Worm (Caenorhabditis elegans) whole organism, L4 larva: ENCODE data around the gene tofu-1.
A peak's percentile ranks its signal among the peaks of the same experiment; 100 is the strongest.

ENCODE experiments used
- D1046.2 ChIP-seq: fragments of 200-800 bp; sonication (Bioruptor generic); IDR thresholded peaks from 2 replicates; pipeline ENCODE4 v1.3.6; 2022; ENCODE audit warnings: missing genetic modification characterization, missing compliant biosample characterization
- F10B5.3 ChIP-seq: sonication (generic microtip); optimal IDR thresholded peaks from 2 replicates; lab custom pipeline; 2016; ENCODE audit warnings: mild to moderate bottlenecking, missing genetic modification characterization, missing compliant biosample characterization
- R02D3.7 ChIP-seq: fragments of 150-350 bp; sonication (generic microtip); optimal IDR thresholded peaks from 3 replicates; lab custom pipeline; 2014; ENCODE audit warnings: missing biosample characterization, missing genetic modification characterization
- T20F7.1 ChIP-seq: fragments of 200-800 bp; sonication (Bioruptor generic); optimal IDR thresholded peaks from 2 replicates; lab custom pipeline; 2018; ENCODE audit warnings: mild to moderate bottlenecking, missing genetic modification characterization, missing compliant biosample characterization
- ZK337.2 ChIP-seq: fragments of 200-800 bp; sonication (Bioruptor generic); IDR thresholded peaks from 2 replicates; pipeline ENCODE4 v1.3.6; 2022; ENCODE audit warnings: missing genetic modification reagents, missing genetic modification characterization, missing compliant biosample characterization
- aha-1 ChIP-seq: fragments of 150-350 bp; peaks from one replicate; lab custom pipeline; 2014; ENCODE audit warnings: missing biosample characterization, missing genetic modification characterization
- ama-1 ChIP-seq: fragments of 150-350 bp; optimal IDR thresholded peaks from 2 replicates; lab custom pipeline; 2014; ENCODE audit warnings: inconsistent platforms, mixed read lengths
- ceh-20 ChIP-seq: fragments of 200-800 bp; sonication (Bioruptor generic); IDR thresholded peaks from 2 replicates; pipeline ENCODE4 v1.3.6; 2022; ENCODE audit warnings: missing genetic modification reagents, missing genetic modification characterization, missing compliant biosample characterization
- ceh-28 ChIP-seq: fragments of 150-350 bp; optimal IDR thresholded peaks from 2 replicates; lab custom pipeline; 2014; ENCODE audit warnings: missing biosample characterization, missing genetic modification reagents, missing genetic modification characterization
- ceh-44 ChIP-seq: fragments of 200-800 bp; sonication (Bioruptor generic); IDR thresholded peaks from 2 replicates; pipeline ENCODE4 v1.3.6; 2022; ENCODE audit warnings: missing genetic modification reagents, missing genetic modification characterization, missing compliant biosample characterization
- cey-2 ChIP-seq: sonication (generic microtip); optimal IDR thresholded peaks from 3 replicates; lab custom pipeline; 2017; ENCODE audit warnings: missing genetic modification characterization, mild to moderate bottlenecking, missing compliant biosample characterization, antibody characterized with exemption, borderline replicate concordance; ENCODE audit not compliant: insufficient read depth
- dmd-6 ChIP-seq: fragments of 200-800 bp; sonication (Bioruptor generic); IDR thresholded peaks from 2 replicates; pipeline ENCODE4 v1.3.6; 2022; ENCODE audit warnings: missing genetic modification reagents, missing genetic modification characterization, missing compliant biosample characterization
- dpl-1 ChIP-seq: fragments of 150-350 bp; optimal IDR thresholded peaks from 2 replicates; lab custom pipeline; 2014; ENCODE audit warnings: missing biosample characterization, missing genetic modification reagents, missing genetic modification characterization
- dve-1 ChIP-seq: sonication (generic microtip); optimal IDR thresholded peaks from 2 replicates; lab custom pipeline; 2017; ENCODE audit warnings: antibody characterized with exemption, mild to moderate bottlenecking, missing genetic modification characterization, missing compliant biosample characterization; ENCODE audit not compliant: insufficient read depth
- egl-27 ChIP-seq: sonication (generic microtip); optimal IDR thresholded peaks from 3 replicates; lab custom pipeline; 2017; ENCODE audit warnings: missing biosample characterization, missing genetic modification reagents, missing genetic modification characterization
- hif-1 ChIP-seq, 2 experiments: sonication (generic microtip); optimal IDR thresholded peaks; 2 replicates each; lab custom pipeline; 2016 to 2017; ENCODE audit warnings: missing compliant biosample characterization in 2 of 2, missing genetic modification characterization in 2 of 2, missing genetic modification reagents in 2 of 2, missing genotype in 2 of 2, mild to moderate bottlenecking in 1 of 2
- hlh-11 ChIP-seq: fragments of 200-800 bp; sonication (Bioruptor generic); optimal IDR thresholded peaks from 2 replicates; lab custom pipeline; 2018; ENCODE audit warnings: mild to moderate bottlenecking, missing genetic modification characterization, missing compliant biosample characterization
- hlh-30 ChIP-seq: sonication (generic microtip); optimal IDR thresholded peaks from 2 replicates; lab custom pipeline; 2017; ENCODE audit warnings: antibody characterized with exemption, mild to moderate bottlenecking, missing genetic modification characterization, missing compliant biosample characterization; ENCODE audit not compliant: insufficient read depth
- lin-13 ChIP-seq: fragments of 150-350 bp; optimal IDR thresholded peaks from 2 replicates; lab custom pipeline; 2014; ENCODE audit warnings: missing biosample characterization, missing genetic modification reagents, missing genetic modification characterization
- lin-29 ChIP-seq: fragments of 200-800 bp; sonication (Bioruptor generic); IDR thresholded peaks from 2 replicates; pipeline ENCODE4 v1.3.6; 2022; ENCODE audit warnings: missing genetic modification reagents, missing genetic modification characterization, missing compliant biosample characterization
- lin-38 ChIP-seq: fragments of 200-800 bp; sonication (Bioruptor generic); IDR thresholded peaks from 2 replicates; pipeline ENCODE4 v1.3.6; 2022; ENCODE audit warnings: missing genetic modification reagents, missing genetic modification characterization, missing compliant biosample characterization
- lin-39 ChIP-seq: fragments of 150-350 bp; optimal IDR thresholded peaks from 2 replicates; lab custom pipeline; 2014; ENCODE audit warnings: missing biosample characterization, missing genetic modification reagents, missing genetic modification characterization
- mdl-1 ChIP-seq, 2 experiments: fragments of 150-350 bp in 1 of 2; sonication (generic microtip) in 1 of 2; optimal IDR thresholded peaks; 2 replicates each; lab custom pipeline; 2014 to 2017; ENCODE audit warnings: missing biosample characterization in 2 of 2, missing genetic modification characterization in 2 of 2
- mdt-29 ChIP-seq: fragments of 200-800 bp; sonication (Bioruptor generic); IDR thresholded peaks from 2 replicates; pipeline ENCODE4 v1.3.6; 2022; ENCODE audit warnings: missing genetic modification reagents, missing genetic modification characterization, missing compliant biosample characterization
- mep-1 ChIP-seq: fragments of 150-350 bp; sonication (generic microtip); optimal IDR thresholded peaks from 3 replicates; lab custom pipeline; 2014; ENCODE audit warnings: missing biosample characterization, missing genetic modification characterization
- mxl-2 ChIP-seq: fragments of 200-800 bp; sonication (Bioruptor generic); conservative IDR thresholded peaks from 2 replicates; pipeline ENCODE4 v1.3.6; 2022; ENCODE audit warnings: missing genetic modification reagents, missing genetic modification characterization, missing compliant biosample characterization
- mxl-3 ChIP-seq: fragments of 200-800 bp; sonication (Bioruptor generic); optimal IDR thresholded peaks from 2 replicates; lab custom pipeline; 2018; ENCODE audit warnings: mild to moderate bottlenecking, missing genetic modification characterization, missing compliant biosample characterization
- nhr-102 ChIP-seq: sonication (generic microtip); optimal IDR thresholded peaks from 2 replicates; lab custom pipeline; 2016; ENCODE audit warnings: mild to moderate bottlenecking, missing genetic modification characterization, moderate library complexity, missing compliant biosample characterization
- nhr-28 ChIP-seq: fragments of 150-350 bp; optimal IDR thresholded peaks from 2 replicates; lab custom pipeline; 2014; ENCODE audit warnings: missing biosample characterization, missing genetic modification characterization
- nhr-48 ChIP-seq: sonication (generic microtip); optimal IDR thresholded peaks from 2 replicates; lab custom pipeline; 2016; ENCODE audit warnings: mild to moderate bottlenecking, missing genetic modification characterization, missing compliant biosample characterization
- nhr-77 ChIP-seq: fragments of 150-350 bp; optimal IDR thresholded peaks from 2 replicates; lab custom pipeline; 2014; ENCODE audit warnings: missing biosample characterization, missing genetic modification characterization
- pha-4 ChIP-seq, 2 experiments: fragments of 150-350 bp in 1 of 2; fragments of 200-800 bp in 1 of 2; sonication (Bioruptor generic) in 1 of 2; IDR thresholded peaks in 1 of 2; optimal IDR thresholded peaks in 1 of 2; 2 replicates each; pipeline versions ENCODE4 v1.3.6 to Lab custom; 2014 to 2022; ENCODE audit warnings: missing genetic modification characterization in 2 of 2, missing genetic modification reagents in 2 of 2, missing biosample characterization in 1 of 2, missing compliant biosample characterization in 1 of 2
- pqm-1 ChIP-seq: sonication (generic microtip); optimal IDR thresholded peaks from 2 replicates; lab custom pipeline; 2017; ENCODE audit warnings: missing biosample characterization, missing genetic modification characterization
- saeg-2 ChIP-seq: fragments of 200-800 bp; sonication (Bioruptor generic); IDR thresholded peaks from 2 replicates; pipeline ENCODE4 v1.3.6; 2022; ENCODE audit warnings: missing genetic modification reagents, missing genetic modification characterization, missing compliant biosample characterization
- set-16 ChIP-seq: fragments of 200-800 bp; sonication (Bioruptor generic); IDR thresholded peaks from 2 replicates; pipeline ENCODE4 v1.3.6; 2022; ENCODE audit warnings: missing genetic modification reagents, missing genetic modification characterization, missing compliant biosample characterization
- skn-1 ChIP-seq: fragments of 150-350 bp; optimal IDR thresholded peaks from 2 replicates; lab custom pipeline; 2014; ENCODE audit warnings: missing biosample characterization, missing genetic modification characterization
- snpc-1.2 ChIP-seq: fragments of 200-800 bp; sonication (Bioruptor generic); IDR thresholded peaks from 2 replicates; pipeline ENCODE4 v1.3.6; 2022; ENCODE audit warnings: missing genetic modification reagents, missing genetic modification characterization, missing compliant biosample characterization
- snpc-4 ChIP-seq: fragments of 150-350 bp; optimal IDR thresholded peaks from 2 replicates; lab custom pipeline; 2014; ENCODE audit warnings: missing biosample characterization, missing genetic modification characterization
- tag-97 ChIP-seq: fragments of 200-800 bp; sonication (Bioruptor generic); IDR thresholded peaks from 2 replicates; pipeline ENCODE4 v1.3.6; 2022; ENCODE audit warnings: missing genetic modification characterization, missing compliant biosample characterization
- tra-1 ChIP-seq: fragments of 200-800 bp; sonication (Bioruptor generic); IDR thresholded peaks from 2 replicates; pipeline ENCODE4 v1.3.6; 2022; ENCODE audit warnings: missing genetic modification reagents, missing genetic modification characterization, missing compliant biosample characterization
- unc-130 ChIP-seq: sonication (generic microtip); optimal IDR thresholded peaks from 2 replicates; lab custom pipeline; 2016; ENCODE audit warnings: missing genetic modification reagents, missing genetic modification characterization, missing compliant biosample characterization
- unc-39 ChIP-seq: sonication (generic microtip); optimal IDR thresholded peaks from 2 replicates; lab custom pipeline; 2017; ENCODE audit warnings: missing biosample characterization, missing genetic modification characterization
- unc-62 ChIP-seq, 3 experiments: fragments of 150-350 bp in 1 of 3; sonication (generic microtip); optimal IDR thresholded peaks in 2 of 3; peaks in 1 of 3; 1 replicate in 1 of 3; 2 replicates in 2 of 3; lab custom pipeline; 2014 to 2017; ENCODE audit warnings: missing biosample characterization in 3 of 3, missing genetic modification characterization in 3 of 3, missing genetic modification reagents in 3 of 3, missing genotype in 1 of 3
- zip-11 ChIP-seq: fragments of 200-800 bp; sonication (Bioruptor generic); IDR thresholded peaks from 2 replicates; pipeline ENCODE4 v1.3.6; 2022; ENCODE audit warnings: missing genetic modification characterization, missing compliant biosample characterization
- zip-2 ChIP-seq: fragments of 150-350 bp; optimal IDR thresholded peaks from 2 replicates; lab custom pipeline; 2014; ENCODE audit warnings: missing biosample characterization, missing genetic modification characterization
- ztf-11 ChIP-seq: fragments of 150-350 bp; optimal IDR thresholded peaks from 2 replicates; lab custom pipeline; 2014; ENCODE audit warnings: missing biosample characterization, missing genetic modification characterization

Gene tofu-1

ce11 chrV:10002720-10003119 lies 21.8 kb downstream of the tofu-1 start:
- no peak for TF ChIP-seq zip-2 (tag; lab: Kevin White, UChicago)
- no peak for TF ChIP-seq snpc-1.2 (GFP tag; lab: Robert Waterston, UW)
- TF ChIP-seq mdl-1 (tag; optimal IDR thresholded peaks at IDR 0.05; lab: Kevin White, UChicago), result peak in 1 of 2 experiments; percentile 41
- no peak for TF ChIP-seq ceh-44 (GFP tag; lab: Robert Waterston, UW)
- no peak for TF ChIP-seq unc-39 (tag; lab: Kevin White, UChicago)
- peak; percentile 48 for TF ChIP-seq aha-1 (tag; lab: Kevin White, UChicago)
- TF ChIP-seq R02D3.7 (tag; lab: Kevin White, UChicago), result no peak
- TF ChIP-seq set-16, result no peak
- peak in 1 of 2 experiments; percentile 98 for TF ChIP-seq unc-62 (GFP tag; optimal IDR thresholded peaks at IDR 0.05 in 1 of 2; lab: Kevin White, UChicago)
- TF ChIP-seq unc-62 (tag; optimal IDR thresholded peaks at IDR 0.05; lab: Kevin White, UChicago), result no peak
- no peak for TF ChIP-seq lin-38 (GFP tag; lab: Robert Waterston, UW)
- no peak for TF ChIP-seq zip-11
- no peak for TF ChIP-seq egl-27 (tag; lab: Kevin White, UChicago)
- TF ChIP-seq lin-39 (tag; lab: Kevin White, UChicago), result no peak
- no peak for TF ChIP-seq saeg-2
- peak; percentile 66 for TF ChIP-seq nhr-48 (tag; lab: Kevin White, UChicago)
- TF ChIP-seq mxl-3 (GFP tag; lab: Kevin White, UChicago), result peak; percentile 17
- no peak for TF ChIP-seq ceh-28 (tag; lab: Kevin White, UChicago)
- no peak for TF ChIP-seq mxl-2 (GFP tag; lab: Robert Waterston, UW)
- no peak for TF ChIP-seq cey-2 (tag; lab: Kevin White, UChicago)
- no peak for TF ChIP-seq snpc-4 (tag; lab: Kevin White, UChicago)
- TF ChIP-seq nhr-102, result no peak
- TF ChIP-seq tag-97 (GFP tag; lab: Robert Waterston, UW), result no peak
- TF ChIP-seq ztf-11 (tag; lab: Kevin White, UChicago), result no peak
- TF ChIP-seq lin-29 (GFP tag; lab: Robert Waterston, UW), result no peak
- no peak for TF ChIP-seq unc-130 (GFP tag; lab: Kevin White, UChicago)
- TF ChIP-seq nhr-77 (tag; lab: Kevin White, UChicago), result no peak
- no peak for TF ChIP-seq ceh-20 (GFP tag; lab: Robert Waterston, UW)
- peak; percentile 89 for TF ChIP-seq nhr-28 (tag; lab: Kevin White, UChicago)
- no peak for TF ChIP-seq F10B5.3 (tag; lab: Kevin White, UChicago)

ce11 chrV:10003315-10003969 lies 22.5 kb downstream of the tofu-1 start:
- TF ChIP-seq lin-38 (GFP tag; lab: Robert Waterston, UW), result peak; percentile 94
- peak; percentile 75 for TF ChIP-seq hlh-11 (tag; lab: Kevin White, UChicago)
- peak; percentile 64 for TF ChIP-seq pqm-1 (tag; lab: Kevin White, UChicago)
- TF ChIP-seq ZK337.2 (GFP tag; lab: Robert Waterston, UW), result no peak
- TF ChIP-seq set-16, result no peak
- no peak for TF ChIP-seq zip-2 (tag; lab: Kevin White, UChicago)
- TF ChIP-seq D1046.2 (GFP tag; lab: Robert Waterston, UW), result no peak
- TF ChIP-seq pha-4 (GFP tag; IDR thresholded peaks at IDR 0.05; lab: Robert Waterston, UW), result no peak
- no peak for TF ChIP-seq pha-4 (tag; optimal IDR thresholded peaks at IDR 0.05; lab: Kevin White, UChicago)
- peak in 1 of 2 experiments; percentile 62 for TF ChIP-seq hif-1 (tag; optimal IDR thresholded peaks at IDR 0.05; lab: Kevin White, UChicago)
- peak; percentile 72 for TF ChIP-seq dmd-6 (GFP tag; lab: Robert Waterston, UW)
- TF ChIP-seq ceh-44 (GFP tag; lab: Robert Waterston, UW), result no peak
- TF ChIP-seq mdt-29 (GFP tag; lab: Robert Waterston, UW), result no peak
- peak; percentile 31 for TF ChIP-seq hlh-30 (tag; lab: Kevin White, UChicago)
- TF ChIP-seq mdl-1 (tag; optimal IDR thresholded peaks at IDR 0.05; lab: Kevin White, UChicago), result peak in 1 of 2 experiments; percentile 41
- peak; percentile 56 for TF ChIP-seq T20F7.1 (GFP tag; lab: Kevin White, UChicago)
- TF ChIP-seq skn-1, result no peak
- TF ChIP-seq lin-13 (GFP tag; lab: Kevin White, UChicago), result peak; percentile 8
- peak; percentile 17 for TF ChIP-seq unc-130 (GFP tag; lab: Kevin White, UChicago)
- no peak for TF ChIP-seq ama-1 (lab: Kevin White, UChicago)
- peak; percentile 86 for TF ChIP-seq dve-1
- peak; percentile 31 for TF ChIP-seq dpl-1
- TF ChIP-seq mep-1 (tag; lab: Kevin White, UChicago), result peak; percentile 55
- TF ChIP-seq tra-1 (GFP tag; lab: Robert Waterston, UW), result peak; percentile 43; the same call in 1 of the 2 replicates
- peak; percentile 71 for TF ChIP-seq nhr-28 (tag; lab: Kevin White, UChicago)
- peak; percentile 5 for TF ChIP-seq nhr-77 (tag; lab: Kevin White, UChicago)
